Worm (Caenorhabditis elegans) whole organism, L3 larva: ENCODE results near the gene F47B8.5.

Experiments
- ZK546.5 ChIP-seq: sonication (generic microtip); optimal IDR thresholded peaks from 2 replicates; lab custom pipeline; 2017; ENCODE audit warnings: missing biosample characterization, missing genetic modification characterization
- ama-1 ChIP-seq: fragments of 150-350 bp; optimal IDR thresholded peaks from 2 replicates; lab custom pipeline; 2018
- egl-27 ChIP-seq: sonication (generic microtip); optimal IDR thresholded peaks from 4 replicates; lab custom pipeline; 2017; ENCODE audit warnings: missing biosample characterization, missing genetic modification reagents, missing genetic modification characterization
- mdl-1 ChIP-seq: fragments of 150-350 bp; optimal IDR thresholded peaks from 2 replicates; lab custom pipeline; 2014; ENCODE audit warnings: missing biosample characterization, missing genetic modification characterization
- nfya-1 ChIP-seq: sonication (generic microtip); optimal IDR thresholded peaks from 2 replicates; lab custom pipeline; 2017; ENCODE audit warnings: missing genetic modification characterization, mild to moderate bottlenecking, missing compliant biosample characterization, antibody characterized with exemption, moderate library complexity; ENCODE audit not compliant: insufficient read depth
- nhr-76 ChIP-seq: fragments of 150-350 bp; sonication (generic microtip); optimal IDR thresholded peaks from 5 replicates; lab custom pipeline; 2014; ENCODE audit warnings: missing biosample characterization, missing genetic modification characterization
- nhr-77 ChIP-seq: fragments of 150-350 bp; optimal IDR thresholded peaks from 2 replicates; lab custom pipeline; 2014; ENCODE audit warnings: missing biosample characterization, missing genetic modification characterization
- sea-2 ChIP-seq: fragments of 150-350 bp; sonication (generic microtip); optimal IDR thresholded peaks from 4 replicates; lab custom pipeline; 2014; ENCODE audit warnings: missing biosample characterization, missing genetic modification reagents, missing genetic modification characterization
- skn-1 ChIP-seq: fragments of 150-350 bp; optimal IDR thresholded peaks from 2 replicates; lab custom pipeline; 2014; ENCODE audit warnings: missing biosample characterization, missing genetic modification characterization
- snpc-4 ChIP-seq: fragments of 150-350 bp; optimal IDR thresholded peaks from 2 replicates; lab custom pipeline; 2014; ENCODE audit warnings: missing biosample characterization, missing genetic modification characterization
- ztf-11 ChIP-seq: fragments of 150-350 bp; optimal IDR thresholded peaks from 2 replicates; lab custom pipeline; 2014; ENCODE audit warnings: missing biosample characterization, missing genetic modification characterization

ce11 chrV:14324502-14325467, 2.9 kb downstream of the F47B8.5 start, which contains the start of the genes F47B8.4 and F47B8.18:
- no peak for TF ChIP-seq mdl-1
- no peak for TF ChIP-seq nhr-77 (tag; lab: Kevin White, UChicago)
- no peak for TF ChIP-seq egl-27
- TF ChIP-seq ama-1 (lab: Kevin White, UChicago), result no peak
- no peak for TF ChIP-seq ZK546.5 (tag; lab: Kevin White, UChicago)
- no peak for TF ChIP-seq snpc-4 (tag; lab: Kevin White, UChicago)
- TF ChIP-seq sea-2 (GFP tag; lab: Kevin White, UChicago), result no peak
- TF ChIP-seq nhr-76, result no peak
- TF ChIP-seq ztf-11, result no peak
- no peak for TF ChIP-seq skn-1 (tag; lab: Kevin White, UChicago)
- no peak for TF ChIP-seq nfya-1 (tag; lab: Kevin White, UChicago)
